In the genomic region with DNA sequence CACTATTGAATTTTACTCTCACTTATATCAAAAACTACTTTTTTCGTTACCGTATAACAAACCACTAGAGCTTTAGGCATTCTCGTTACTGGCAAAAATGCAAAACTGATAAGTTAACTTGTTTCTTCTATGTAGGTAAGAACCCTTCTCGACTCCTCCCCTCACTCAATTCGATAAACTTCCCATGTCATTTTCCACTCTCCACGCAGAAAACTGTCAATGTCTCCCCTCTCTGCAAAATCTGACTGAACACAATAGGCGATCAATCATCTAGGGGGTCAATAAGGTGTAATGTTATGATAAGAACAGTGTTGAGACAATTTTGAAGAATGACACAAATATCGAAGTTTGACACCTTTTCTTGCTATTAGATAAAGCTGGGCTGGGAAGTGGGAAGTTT, we compare ENCODE assay signal across 4 worm cellular contexts.
TF ChIP-seq lines count a peak whose summit lies in the region.

No protein-coding gene starts in this region.

TF ChIP-seq in whole organism, L1 larva, 84 proteins besides CTCF, POLR2A, EP300 and RAD21:
- TF ChIP-seq mab-9 (GFP tag; IDR thresholded peaks at IDR 0.05; lab: Robert Waterston, UW): 0 out of 2 replicates have a peak, but pooled peaks have one; percentile 32
- TF ChIP-seq nhr-28 (tag; optimal IDR thresholded peaks at IDR 0.05; lab: Kevin White, UChicago): no peak
- peak; percentile 29 for TF ChIP-seq nhr-85 (tag; lab: Kevin White, UChicago)
- TF ChIP-seq isw-1 (GFP tag; IDR thresholded peaks at IDR 0.05; lab: Robert Waterston, UW): no peak
- no peak for TF ChIP-seq nhr-47 (tag; optimal IDR thresholded peaks at IDR 0.05; lab: Kevin White, UChicago)
- TF ChIP-seq elt-3 (tag; optimal IDR thresholded peaks at IDR 0.05; lab: Kevin White, UChicago): peak in 2 of 6 experiments; percentile 6 to 12
- TF ChIP-seq vab-15 (tag; optimal IDR thresholded peaks at IDR 0.05; lab: Kevin White, UChicago): no peak
- TF ChIP-seq blmp-1 (tag; optimal IDR thresholded peaks at IDR 0.05; lab: Kevin White, UChicago): peak; percentile 11
- TF ChIP-seq nhr-77 (tag; optimal IDR thresholded peaks at IDR 0.05; lab: Kevin White, UChicago): no peak

TF ChIP-seq in whole organism, L2 larva, 48 proteins besides CTCF, POLR2A, EP300 and RAD21:
- TF ChIP-seq crh-2 (tag; optimal IDR thresholded peaks at IDR 0.05; lab: Kevin White, UChicago) (no peak), zag-1 (tag; optimal IDR thresholded peaks at IDR 0.05; lab: Kevin White, UChicago) (no peak), aly-2 (tag; optimal IDR thresholded peaks at IDR 0.05; lab: Kevin White, UChicago) (no peak), nhr-11 (tag; optimal IDR thresholded peaks at IDR 0.05; lab: Kevin White, UChicago) (no peak), nhr-10 (tag; optimal IDR thresholded peaks at IDR 0.05; lab: Kevin White, UChicago) (no peak), sma-3 (GFP tag; optimal IDR thresholded peaks at IDR 0.05; lab: Kevin White, UChicago) (peak; percentile 1), nhr-77 (tag; optimal IDR thresholded peaks at IDR 0.05; lab: Kevin White, UChicago) (no peak), nhr-21 (tag; optimal IDR thresholded peaks at IDR 0.05; lab: Kevin White, UChicago) (peak; percentile 1), nhr-12 (tag; optimal IDR thresholded peaks at IDR 0.05; lab: Kevin White, UChicago) (no peak), elt-3 (tag; optimal IDR thresholded peaks at IDR 0.05; lab: Kevin White, UChicago) (no peak), elt-1 (tag; optimal IDR thresholded peaks at IDR 0.05; lab: Kevin White, UChicago) (no peak)

TF ChIP-seq in whole organism, L3 larva, 47 proteins besides CTCF, POLR2A, EP300 and RAD21:
- TF ChIP-seq fkh-10 (GFP tag; optimal IDR thresholded peaks at IDR 0.05; lab: Kevin White, UChicago) (no peak), sea-2 (GFP tag; optimal IDR thresholded peaks at IDR 0.05; lab: Kevin White, UChicago) (no peak), ZK546.5 (tag; optimal IDR thresholded peaks at IDR 0.05; lab: Kevin White, UChicago) (no peak), pqm-1 (tag; optimal IDR thresholded peaks at IDR 0.05; lab: Kevin White, UChicago) (no peak), mdl-1 (tag; optimal IDR thresholded peaks at IDR 0.05; lab: Kevin White, UChicago) (no peak), nhr-23 (tag; optimal IDR thresholded peaks at IDR 0.05; lab: Kevin White, UChicago) (peak; percentile 10), lsy-12 (tag; optimal IDR thresholded peaks at IDR 0.05; lab: Kevin White, UChicago) (no peak), skn-1 (tag; optimal IDR thresholded peaks at IDR 0.05; lab: Kevin White, UChicago) (no peak), egl-5 (tag; optimal IDR thresholded peaks at IDR 0.05; lab: Kevin White, UChicago) (no peak), aly-2 (tag; optimal IDR thresholded peaks at IDR 0.05; lab: Kevin White, UChicago) (no peak), lin-15B (tag; optimal IDR thresholded peaks at IDR 0.05; lab: Kevin White, UChicago) (no peak), elt-1 (tag; optimal IDR thresholded peaks at IDR 0.05; lab: Kevin White, UChicago) (no peak), elt-2 (tag; optimal IDR thresholded peaks at IDR 0.05; lab: Kevin White, UChicago) (no peak), ceh-9 (tag; optimal IDR thresholded peaks at IDR 0.05; lab: Kevin White, UChicago) (no peak), nhr-76 (tag; optimal IDR thresholded peaks at IDR 0.05; lab: Kevin White, UChicago) (no peak), nhr-25 (tag; optimal IDR thresholded peaks at IDR 0.05; lab: Kevin White, UChicago) (peak; percentile 19), fkh-2 (tag; optimal IDR thresholded peaks at IDR 0.05; lab: Kevin White, UChicago) (no peak)

TF ChIP-seq in whole organism, L4 larva, 104 proteins besides CTCF, POLR2A, EP300 and RAD21:
- TF ChIP-seq arid-1 (GFP tag; conservative IDR thresholded peaks at IDR 0.05; lab: Robert Waterston, UW) (no peak), set-16 (GFP tag; IDR thresholded peaks at IDR 0.05; lab: Robert Waterston, UW) (no peak), lir-3 (tag; optimal IDR thresholded peaks at IDR 0.05; lab: Kevin White, UChicago) (no peak), nhr-10 (tag; optimal IDR thresholded peaks at IDR 0.05; lab: Kevin White, UChicago) (no peak), lim-7 (GFP tag; IDR thresholded peaks at IDR 0.05; lab: Robert Waterston, UW) (no peak), unc-62 (GFP tag; optimal IDR thresholded peaks at IDR 0.05 in 1 of 2; lab: Kevin White, UChicago) (peak in 1 of 2 experiments; percentile 90), unc-62 (tag; optimal IDR thresholded peaks at IDR 0.05; lab: Kevin White, UChicago) (no peak), nhr-28 (tag; optimal IDR thresholded peaks at IDR 0.05; lab: Kevin White, UChicago) (peak; percentile 20), mdl-1 (tag; optimal IDR thresholded peaks at IDR 0.05; lab: Kevin White, UChicago) (no peak), mxl-3 (GFP tag; optimal IDR thresholded peaks at IDR 0.05; lab: Kevin White, UChicago) (no peak), lin-15B (tag; optimal IDR thresholded peaks at IDR 0.05; lab: Kevin White, UChicago) (no peak), Y48G9A.11 (GFP tag; IDR thresholded peaks at IDR 0.05; lab: Robert Waterston, UW) (no peak), nhr-102 (tag; optimal IDR thresholded peaks at IDR 0.05; lab: Kevin White, UChicago) (no peak), php-3 (GFP tag; IDR thresholded peaks at IDR 0.05; lab: Robert Waterston, UW) (no peak)
